Fruit fly (Drosophila melanogaster) whole organism, prepupa: Measurements from ENCODE around the gene CG45218.

Source experiments
- Blimp-1 ChIP-seq: fragments of 200-800 bp; sonication (Bioruptor generic); optimal IDR thresholded peaks from 3 replicates; lab custom pipeline; 2017; ENCODE audit warnings: missing biosample characterization, missing genetic modification characterization, mild to moderate bottlenecking, moderate library complexity, missing genetic modification reagents
- CG10669 ChIP-seq: fragments of 200-800 bp; sonication (Bioruptor generic); optimal IDR thresholded peaks from 3 replicates; lab custom pipeline; 2018; ENCODE audit warnings: missing biosample characterization, mild to moderate bottlenecking, missing genetic modification characterization, moderate library complexity
- CG11294 ChIP-seq: fragments of 200-800 bp; sonication (Bioruptor generic); IDR thresholded peaks from 2 replicates; pipeline ENCODE4 v1.3.6; 2022; ENCODE audit warnings: missing biosample characterization, missing genetic modification characterization
- CG1621 ChIP-seq: fragments of 200-800 bp; sonication (Bioruptor generic); optimal IDR thresholded peaks from 3 replicates; lab custom pipeline; 2018; ENCODE audit warnings: missing biosample characterization, mild to moderate bottlenecking, missing genetic modification characterization
- CG16779 ChIP-seq: fragments of 200-800 bp; sonication (Bioruptor generic); optimal IDR thresholded peaks from 3 replicates; lab custom pipeline; 2017; ENCODE audit warnings: missing biosample characterization, mild to moderate bottlenecking, missing genetic modification characterization
- CG34406 ChIP-seq: fragments of 200-800 bp; sonication (Bioruptor generic); optimal IDR thresholded peaks from 3 replicates; lab custom pipeline; 2016; ENCODE audit warnings: missing biosample characterization, missing genetic modification characterization
- CG3919 ChIP-seq: fragments of 200-800 bp; sonication (Bioruptor generic); optimal IDR thresholded peaks from 3 replicates; lab custom pipeline; 2016; ENCODE audit warnings: missing biosample characterization, missing genetic modification characterization
- CG4318 ChIP-seq: fragments of 200-800 bp; sonication (Bioruptor generic); optimal IDR thresholded peaks from 3 replicates; lab custom pipeline; 2017; ENCODE audit warnings: missing biosample characterization, mild to moderate bottlenecking, missing genetic modification characterization
- CG6276 ChIP-seq: fragments of 200-800 bp; sonication (Bioruptor generic); optimal IDR thresholded peaks from 2 replicates; lab custom pipeline; 2017; ENCODE audit warnings: missing biosample characterization, mild to moderate bottlenecking, missing genetic modification characterization
- CG6792 ChIP-seq: fragments of 200-800 bp; sonication (Bioruptor generic); optimal IDR thresholded peaks from 3 replicates; lab custom pipeline; 2016; ENCODE audit warnings: missing biosample characterization, missing genetic modification characterization
- CG6808 ChIP-seq: fragments of 200-800 bp; sonication (Bioruptor generic); optimal IDR thresholded peaks from 3 replicates; lab custom pipeline; 2017; ENCODE audit warnings: missing biosample characterization, missing genetic modification characterization, mild to moderate bottlenecking, moderate library complexity, missing genetic modification reagents
- CG6854 ChIP-seq: fragments of 200-800 bp; sonication (Bioruptor generic); optimal IDR thresholded peaks from 2 replicates; lab custom pipeline; 2017; ENCODE audit warnings: missing biosample characterization, mild to moderate bottlenecking, missing genetic modification characterization
- CG8119 ChIP-seq: fragments of 200-800 bp; sonication (Bioruptor generic); IDR thresholded peaks from 3 replicates; pipeline ENCODE4 v1.3.6; 2022; ENCODE audit warnings: missing biosample characterization, missing genetic modification characterization
- CG8319 ChIP-seq: fragments of 200-800 bp; sonication (Bioruptor generic); optimal IDR thresholded peaks from 3 replicates; lab custom pipeline; 2016; ENCODE audit warnings: missing biosample characterization, missing genetic modification characterization
- CG9139 ChIP-seq: fragments of 200-800 bp; sonication (Bioruptor generic); optimal IDR thresholded peaks from 3 replicates; lab custom pipeline; 2017; ENCODE audit warnings: missing biosample characterization, mild to moderate bottlenecking, missing genetic modification characterization
- Eip78C ChIP-seq: fragments of 200-800 bp; sonication (Bioruptor generic); peaks from one replicate; lab custom pipeline; 2016; ENCODE audit warnings: missing biosample characterization, missing genetic modification characterization
- Hr38 ChIP-seq: sonication (Bioruptor generic); optimal IDR thresholded peaks from 2 replicates; lab custom pipeline; 2016; ENCODE audit warnings: missing biosample characterization, missing genetic modification characterization
- Hr39 ChIP-seq: fragments of 200-800 bp; sonication (Bioruptor generic); optimal IDR thresholded peaks from 2 replicates; lab custom pipeline; 2016; ENCODE audit warnings: missing biosample characterization, missing genetic modification characterization
- Hr4 ChIP-seq: fragments of 200-800 bp; sonication (Bioruptor generic); optimal IDR thresholded peaks from 3 replicates; lab custom pipeline; 2016; ENCODE audit warnings: missing biosample characterization, missing genetic modification characterization
- Lpt ChIP-seq: fragments of 200-800 bp; sonication (Bioruptor generic); optimal IDR thresholded peaks from 3 replicates; lab custom pipeline; 2016; ENCODE audit warnings: missing biosample characterization, missing genetic modification characterization
- OdsH ChIP-seq: fragments of 200-800 bp; sonication (Bioruptor generic); optimal IDR thresholded peaks from 3 replicates; lab custom pipeline; 2016; ENCODE audit warnings: missing biosample characterization, missing genetic modification characterization
- Smox ChIP-seq: fragments of 200-800 bp; sonication (Bioruptor generic); optimal IDR thresholded peaks from 3 replicates; lab custom pipeline; 2016; ENCODE audit warnings: missing biosample characterization, missing genetic modification characterization
- Sox102F ChIP-seq: fragments of 200-800 bp; sonication (Bioruptor generic); optimal IDR thresholded peaks from 2 replicates; lab custom pipeline; 2016; ENCODE audit warnings: missing biosample characterization, mild to moderate bottlenecking, missing genetic modification characterization
- Sox14 ChIP-seq: fragments of 200-800 bp; sonication (Bioruptor generic); optimal IDR thresholded peaks from 3 replicates; lab custom pipeline; 2016; ENCODE audit warnings: missing biosample characterization, missing genetic modification characterization
- Sox15 ChIP-seq: fragments of 200-800 bp; sonication (Bioruptor generic); optimal IDR thresholded peaks from 3 replicates; lab custom pipeline; 2016; ENCODE audit warnings: missing biosample characterization, missing genetic modification characterization
- achi ChIP-seq: fragments of 200-800 bp; sonication (Bioruptor generic); optimal IDR thresholded peaks from 3 replicates; lab custom pipeline; 2016; ENCODE audit warnings: missing biosample characterization, missing genetic modification characterization
- acj6 ChIP-seq: fragments of 200-800 bp; sonication (Bioruptor generic); optimal IDR thresholded peaks from 3 replicates; lab custom pipeline; 2016; ENCODE audit warnings: missing biosample characterization, missing genetic modification characterization
- dsx ChIP-seq: fragments of 200-800 bp; optimal IDR thresholded peaks from 3 replicates; lab custom pipeline; 2019; ENCODE audit warnings: missing biosample characterization, mild to moderate bottlenecking, missing genetic modification characterization, moderate library complexity; ENCODE audit not compliant: poor library complexity, severe bottlenecking
- esn ChIP-seq: fragments of 200-800 bp; sonication (Bioruptor generic); optimal IDR thresholded peaks from 2 replicates; lab custom pipeline; 2016; ENCODE audit warnings: missing biosample characterization, mild to moderate bottlenecking, missing genetic modification characterization, moderate library complexity
- fd59A ChIP-seq: fragments of 200-800 bp; sonication (Bioruptor generic); optimal IDR thresholded peaks from 2 replicates; lab custom pipeline; 2017; ENCODE audit warnings: missing biosample characterization, mild to moderate bottlenecking, missing genetic modification characterization, missing genetic modification reagents
- fkh ChIP-seq: fragments of 200-800 bp; sonication (Bioruptor generic); optimal IDR thresholded peaks from 3 replicates; lab custom pipeline; 2017; ENCODE audit warnings: missing biosample characterization, mild to moderate bottlenecking, missing genetic modification characterization, moderate library complexity
- lz ChIP-seq: fragments of 200-800 bp; sonication (Bioruptor generic); optimal IDR thresholded peaks from 3 replicates; lab custom pipeline; 2016; ENCODE audit warnings: missing biosample characterization, missing genetic modification characterization
- net ChIP-seq: fragments of 200-800 bp; sonication (Bioruptor generic); optimal IDR thresholded peaks from 3 replicates; lab custom pipeline; 2016; ENCODE audit warnings: missing biosample characterization, missing genetic modification characterization
- salr ChIP-seq, 2 experiments: fragments of 200-800 bp; sonication (Bioruptor generic); optimal IDR thresholded peaks; 3 replicates each; lab custom pipeline; 2016 to 2018; ENCODE audit warnings: missing biosample characterization in 2 of 2, missing genetic modification characterization in 2 of 2, mild to moderate bottlenecking in 1 of 2
- spab ChIP-seq: fragments of 200-800 bp; sonication (Bioruptor generic); optimal IDR thresholded peaks from 2 replicates; lab custom pipeline; 2017; ENCODE audit warnings: missing biosample characterization, mild to moderate bottlenecking, missing genetic modification characterization, missing genetic modification reagents
- ss ChIP-seq, 2 experiments: fragments of 200-800 bp; sonication (Bioruptor generic); optimal IDR thresholded peaks; 2 replicates in 1 of 2; 3 replicates in 1 of 2; lab custom pipeline; 2017 to 2018; ENCODE audit warnings: mild to moderate bottlenecking in 2 of 2, missing biosample characterization in 2 of 2, missing genetic modification characterization in 2 of 2, moderate library complexity in 1 of 2
- svp ChIP-seq: fragments of 200-800 bp; sonication (Bioruptor generic); peaks from one replicate; lab custom pipeline; 2016; ENCODE audit warnings: missing biosample characterization, missing genetic modification characterization
- topi ChIP-seq: fragments of 200-800 bp; sonication (Bioruptor generic); optimal IDR thresholded peaks from 3 replicates; lab custom pipeline; 2016; ENCODE audit warnings: missing biosample characterization, missing genetic modification characterization
- vri ChIP-seq: fragments of 200-800 bp; sonication (Bioruptor generic); optimal IDR thresholded peaks from 3 replicates; lab custom pipeline; 2016; ENCODE audit warnings: missing biosample characterization, mild to moderate bottlenecking, missing genetic modification characterization

CG45218 gene

DNA sequence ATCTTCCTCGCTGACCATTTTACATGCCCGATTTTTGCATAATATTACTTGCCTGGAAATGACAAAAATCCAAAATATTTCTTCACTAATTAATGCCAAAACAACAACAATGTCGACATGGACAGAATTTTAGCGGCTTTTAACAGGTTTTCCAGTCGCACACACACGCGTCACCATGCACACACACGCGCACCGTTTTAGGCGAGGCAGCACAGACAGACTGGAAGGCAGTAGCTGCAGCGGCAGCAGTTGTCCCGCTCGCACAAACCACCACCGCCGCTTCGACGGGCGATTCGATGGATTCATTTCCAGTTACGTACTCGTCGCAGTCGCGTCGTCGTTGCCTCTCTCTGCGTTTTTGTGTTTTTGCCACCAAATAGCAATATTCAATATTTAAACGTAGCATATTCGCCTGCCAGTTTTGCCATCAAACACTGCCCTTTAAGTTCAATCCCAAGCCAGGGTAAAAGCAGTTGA lies at the start of gene CG45218:
TSS of gene CG45218 (minus strand) at position 158 of the 477 bp plus-strand sequence.
- no peak for TF ChIP-seq CG11294 (GFP tag; lab: Robert Waterston, UW)
- peak; percentile 25 for TF ChIP-seq CG3919 (GFP tag; lab: Kevin White, UChicago)
- peak; percentile 59 for TF ChIP-seq Eip78C (GFP tag; lab: Kevin White, UChicago)
- peak; percentile 14 for TF ChIP-seq CG1621 (tag; lab: Kevin White, UChicago)
- no peak for TF ChIP-seq topi (GFP tag; lab: Kevin White, UChicago)
- no peak for TF ChIP-seq Sox15 (GFP tag; lab: Kevin White, UChicago)
- no peak for TF ChIP-seq CG6792 (GFP tag; lab: Kevin White, UChicago)
- TF ChIP-seq achi (GFP tag; lab: Kevin White, UChicago), result no peak
- peak; percentile 6 for TF ChIP-seq Sox102F (GFP tag; lab: Kevin White, UChicago)
- no peak for TF ChIP-seq Lpt
- no peak for TF ChIP-seq lz (GFP tag; lab: Kevin White, UChicago)
- TF ChIP-seq fd59A (GFP tag; lab: Kevin White, UChicago), result no peak
- no peak for TF ChIP-seq CG8119 (GFP tag; lab: Robert Waterston, UW)
- TF ChIP-seq Hr38, result no peak
- no peak for TF ChIP-seq Hr4 (GFP tag; lab: Kevin White, UChicago)
- peak in 1 of 2 experiments; percentile 0 for TF ChIP-seq salr (GFP tag; optimal IDR thresholded peaks at IDR 0.05; lab: Kevin White, UChicago)
- no peak for TF ChIP-seq CG34406 (GFP tag; lab: Kevin White, UChicago)
- TF ChIP-seq CG10669 (GFP tag; lab: Kevin White, UChicago), result no peak
- TF ChIP-seq CG8319 (GFP tag; lab: Kevin White, UChicago), result no peak
- peak; percentile 63 for TF ChIP-seq dsx (GFP tag; lab: Kevin White, UChicago)
- TF ChIP-seq CG9139 (GFP tag; lab: Kevin White, UChicago), result peak; percentile 7
- TF ChIP-seq vri (GFP tag; lab: Kevin White, UChicago), result peak; percentile 51
- no peak for TF ChIP-seq spab
- TF ChIP-seq Smox, result no peak
- TF ChIP-seq fkh (GFP tag; lab: Kevin White, UChicago), result no peak
- no peak for TF ChIP-seq CG6808 (GFP tag; lab: Kevin White, UChicago)
- peak; percentile 22 for TF ChIP-seq Sox14 (GFP tag; lab: Kevin White, UChicago)
- no peak for TF ChIP-seq Hr39 (GFP tag; lab: Kevin White, UChicago)
- peak; percentile 1 to 61 for TF ChIP-seq ss (GFP tag; optimal IDR thresholded peaks at IDR 0.05; lab: Kevin White, UChicago)
- peak; percentile 4 for TF ChIP-seq CG16779
- TF ChIP-seq CG4318 (GFP tag; lab: Kevin White, UChicago), result no peak
- TF ChIP-seq OdsH (GFP tag; lab: Kevin White, UChicago), result no peak
- no peak for TF ChIP-seq CG6854 (GFP tag; lab: Kevin White, UChicago)
- TF ChIP-seq Blimp-1, result no peak
- TF ChIP-seq svp, result peak; percentile 78
- TF ChIP-seq acj6 (GFP tag; lab: Kevin White, UChicago), result no peak

DNA sequence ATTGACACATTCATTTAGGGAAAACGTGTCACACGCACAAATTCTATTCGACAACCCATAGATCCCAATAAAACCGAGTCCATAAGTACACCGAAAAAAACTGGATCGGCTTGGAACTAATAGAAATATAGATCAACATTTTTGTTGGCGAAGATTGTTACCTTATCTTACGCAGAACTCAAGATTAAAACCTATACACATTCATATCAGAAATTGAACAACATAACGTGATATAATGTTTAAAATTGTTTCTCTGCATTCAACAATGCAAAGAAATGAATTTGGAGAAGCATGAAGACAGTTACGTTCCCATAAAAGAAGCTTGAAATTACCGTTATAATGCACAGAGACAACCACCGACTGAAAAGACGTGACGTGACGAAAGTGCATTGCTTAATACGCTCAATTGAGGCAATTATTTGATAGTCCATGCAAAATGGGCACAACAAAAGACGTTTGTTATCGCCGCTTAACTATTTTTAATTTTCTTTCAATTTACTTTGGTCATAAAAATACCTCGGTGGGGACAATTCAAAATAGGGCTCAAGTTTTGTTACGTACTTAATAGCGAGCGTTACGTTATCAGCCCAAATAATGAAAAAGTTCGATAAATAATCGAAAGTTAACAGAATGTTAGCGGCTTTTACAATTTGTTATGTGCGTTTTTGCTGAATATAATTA lies 49.6 kb upstream of the CG45218 start, which contains the start of gene SerRS-m:
TSS of gene SerRS-m (plus strand) at position 616 of the 681 bp plus-strand sequence.
- no peak for TF ChIP-seq CG6276
- peak; percentile 2 for TF ChIP-seq esn

dm6 chr3R:15339111-15339510 lies 48.5 kb upstream of the CG45218 start:
- TF ChIP-seq net (GFP tag; lab: Kevin White, UChicago) (no peak), Lpt (no peak), achi (GFP tag; lab: Kevin White, UChicago) (no peak), lz (GFP tag; lab: Kevin White, UChicago) (no peak), Hr38 (no peak), CG4318 (GFP tag; lab: Kevin White, UChicago) (no peak), topi (GFP tag; lab: Kevin White, UChicago) (no peak), CG8119 (GFP tag; lab: Robert Waterston, UW) (no peak), Blimp-1 (no peak)
